Worm (Caenorhabditis elegans) whole organism, L3 larva: ENCODE data around the gene cyp-35B2.

Experiments
- ceh-28 ChIP-seq: fragments of 150-350 bp; optimal IDR thresholded peaks from 2 replicates; lab custom pipeline; 2014; ENCODE audit warnings: missing biosample characterization, missing genetic modification reagents, missing genetic modification characterization
- ztf-11 ChIP-seq: fragments of 150-350 bp; optimal IDR thresholded peaks from 2 replicates; lab custom pipeline; 2014; ENCODE audit warnings: missing biosample characterization, missing genetic modification characterization

- TF ChIP-seq ztf-11 (no peak), ceh-28 (tag; lab: Kevin White, UChicago) (no peak)
Observed at ce11 chrV:3921635-3922034, 20.3 kb upstream of the cyp-35B2 start, which contains the start of gene srx-65.
